Fruit fly (Drosophila melanogaster) whole organism, embryonic: Measurements from ENCODE around the gene bin.
A peak's percentile ranks its signal among the peaks of the same experiment; 100 is the strongest.

ENCODE experiments used
- Aef1 ChIP-seq: fragments of 200-800 bp; sonication (Bioruptor generic); IDR thresholded peaks from 3 replicates; pipeline ENCODE4 v1.3.6; 2022; ENCODE audit warnings: missing biosample characterization, missing genetic modification characterization
- CG10979 ChIP-seq: fragments of 200-800 bp; sonication (Bioruptor generic); optimal IDR thresholded peaks from 2 replicates; lab custom pipeline; 2018; ENCODE audit warnings: missing biosample characterization, mild to moderate bottlenecking, missing genetic modification characterization, moderate library complexity
- CG13424 ChIP-seq: fragments of 200-800 bp; sonication (Bioruptor generic); optimal IDR thresholded peaks from 2 replicates; lab custom pipeline; 2019; ENCODE audit warnings: missing biosample characterization, mild to moderate bottlenecking, missing genetic modification characterization, moderate library complexity
- CG13894 ChIP-seq: fragments of 200-800 bp; sonication (Bioruptor generic); optimal IDR thresholded peaks from 3 replicates; lab custom pipeline; 2018; ENCODE audit warnings: missing biosample characterization, mild to moderate bottlenecking, missing genetic modification characterization, moderate library complexity
- CG14014 ChIP-seq: fragments of 200-800 bp; sonication (Bioruptor generic); IDR thresholded peaks from 2 replicates; pipeline ENCODE4 v1.3.6; 2022; ENCODE audit warnings: missing biosample characterization, missing genetic modification characterization
- CG14965 ChIP-seq: fragments of 200-800 bp; sonication (Bioruptor generic); optimal IDR thresholded peaks from 2 replicates; lab custom pipeline; 2016; ENCODE audit warnings: missing biosample characterization, missing genetic modification characterization, borderline replicate concordance
- CG17186 ChIP-seq: fragments of 200-800 bp; sonication (Bioruptor generic); optimal IDR thresholded peaks from 3 replicates; lab custom pipeline; 2017; ENCODE audit warnings: missing biosample characterization, missing genetic modification reagents, missing genetic modification characterization
- CG17568 ChIP-seq: fragments of 200-800 bp; sonication (Bioruptor generic); optimal IDR thresholded peaks from 2 replicates; lab custom pipeline; 2018; ENCODE audit warnings: missing biosample characterization, mild to moderate bottlenecking, missing genetic modification characterization, moderate library complexity
- CG17802 ChIP-seq: fragments of 200-800 bp; sonication (Bioruptor generic); optimal IDR thresholded peaks from 2 replicates; lab custom pipeline; 2018; ENCODE audit warnings: missing biosample characterization, mild to moderate bottlenecking, missing genetic modification characterization, moderate library complexity
- CG1792 ChIP-seq: fragments of 200-800 bp; sonication (Bioruptor generic); optimal IDR thresholded peaks from 2 replicates; lab custom pipeline; 2016; ENCODE audit warnings: missing biosample characterization, missing genetic modification characterization
- CG18262 ChIP-seq: fragments of 200-800 bp; optimal IDR thresholded peaks from 3 replicates; lab custom pipeline; 2019; ENCODE audit warnings: missing biosample characterization, mild to moderate bottlenecking, missing genetic modification characterization, moderate library complexity
- CG2678 ChIP-seq: fragments of 200-800 bp; sonication (Bioruptor generic); optimal IDR thresholded peaks from 3 replicates; lab custom pipeline; 2019; ENCODE audit warnings: missing biosample characterization, mild to moderate bottlenecking, missing genetic modification characterization, moderate library complexity
- CG2712 ChIP-seq: fragments of 200-800 bp; optimal IDR thresholded peaks from 3 replicates; lab custom pipeline; 2019; ENCODE audit warnings: missing biosample characterization, mild to moderate bottlenecking, missing genetic modification characterization, moderate library complexity
- CG31441 ChIP-seq: fragments of 200-800 bp; sonication (Bioruptor generic); IDR thresholded peaks from 2 replicates; pipeline ENCODE4 v1.3.6; 2022; ENCODE audit warnings: missing biosample characterization, missing genetic modification characterization
- CG3163 ChIP-seq: fragments of 200-800 bp; sonication (Bioruptor generic); optimal IDR thresholded peaks from 3 replicates; lab custom pipeline; 2016; ENCODE audit warnings: missing biosample characterization, missing genetic modification characterization
- CG34422 ChIP-seq: fragments of 200-800 bp; sonication (Bioruptor generic); IDR thresholded peaks from 3 replicates; pipeline ENCODE4 v1.3.6; 2022; ENCODE audit warnings: missing biosample characterization, missing genetic modification characterization
- CG4707 ChIP-seq: fragments of 200-800 bp; sonication (Bioruptor generic); optimal IDR thresholded peaks from 2 replicates; lab custom pipeline; 2018; ENCODE audit warnings: missing biosample characterization, mild to moderate bottlenecking, missing genetic modification characterization, moderate library complexity
- CG5953 ChIP-seq: fragments of 200-800 bp; sonication (Bioruptor generic); IDR thresholded peaks from 2 replicates; pipeline ENCODE4 v1.3.6; 2022; ENCODE audit warnings: missing biosample characterization, missing genetic modification characterization
- CG6689 ChIP-seq: fragments of 200-800 bp; sonication (Bioruptor generic); IDR thresholded peaks from 2 replicates; pipeline ENCODE4 v1.3.6; 2022; ENCODE audit warnings: missing biosample characterization, missing genetic modification characterization
- CG7357 ChIP-seq: fragments of 200-800 bp; sonication (Bioruptor generic); IDR thresholded peaks from 3 replicates; pipeline ENCODE4 v1.3.6; 2022; ENCODE audit warnings: missing biosample characterization, missing genetic modification characterization
- CG8924 ChIP-seq: fragments of 200-800 bp; optimal IDR thresholded peaks from 3 replicates; lab custom pipeline; 2019; ENCODE audit warnings: missing biosample characterization, mild to moderate bottlenecking, missing genetic modification characterization, moderate library complexity
- CG9727 ChIP-seq: fragments of 200-800 bp; sonication (Bioruptor generic); optimal IDR thresholded peaks from 3 replicates; lab custom pipeline; 2017; ENCODE audit warnings: missing biosample characterization, mild to moderate bottlenecking, missing genetic modification characterization
- CG9876 ChIP-seq: fragments of 200-800 bp; sonication (Bioruptor generic); optimal IDR thresholded peaks from 2 replicates; lab custom pipeline; 2016; ENCODE audit warnings: missing biosample characterization, missing genetic modification characterization
- Chrac-16 ChIP-seq: fragments of 200-800 bp; sonication (Bioruptor generic); optimal IDR thresholded peaks from 3 replicates; lab custom pipeline; 2016; ENCODE audit warnings: missing biosample characterization, missing genetic modification characterization
- CoRest ChIP-seq: fragments of 200-800 bp; sonication (Bioruptor generic); optimal IDR thresholded peaks from 3 replicates; lab custom pipeline; 2018; ENCODE audit warnings: missing biosample characterization, mild to moderate bottlenecking, missing genetic modification characterization, moderate library complexity
- Dref ChIP-seq: fragments of 200-800 bp; sonication (Bioruptor generic); IDR thresholded peaks from 2 replicates; pipeline ENCODE4 v1.3.6; 2022; ENCODE audit warnings: missing biosample characterization, missing genetic modification characterization
- Elba2 ChIP-seq: fragments of 200-800 bp; sonication (Bioruptor generic); optimal IDR thresholded peaks from 3 replicates; lab custom pipeline; 2016; ENCODE audit warnings: missing biosample characterization, missing genetic modification characterization
- Gsc ChIP-seq: fragments of 200-800 bp; sonication (Bioruptor generic); IDR thresholded peaks from 2 replicates; pipeline ENCODE4 v1.3.6; 2022; ENCODE audit warnings: missing biosample characterization, missing genetic modification characterization
- HLH54F ChIP-seq: fragments of 200-800 bp; sonication (Bioruptor generic); optimal IDR thresholded peaks from 3 replicates; lab custom pipeline; 2016; ENCODE audit warnings: missing biosample characterization, missing genetic modification characterization
- Lhr ChIP-seq: fragments of 200-800 bp; sonication (Bioruptor generic); optimal IDR thresholded peaks from 3 replicates; lab custom pipeline; 2017; ENCODE audit warnings: mild to moderate bottlenecking, missing biosample characterization, missing genetic modification reagents, missing genetic modification characterization
- Meics ChIP-seq: fragments of 200-800 bp; sonication (Bioruptor generic); optimal IDR thresholded peaks from 2 replicates; lab custom pipeline; 2017; ENCODE audit warnings: missing biosample characterization, mild to moderate bottlenecking, missing genetic modification characterization
- Pdp1 ChIP-seq, 2 experiments: fragments of 200-800 bp; sonication (Bioruptor generic); optimal IDR thresholded peaks; 3 replicates each; lab custom pipeline; 2016; ENCODE audit warnings: missing biosample characterization in 2 of 2, missing genetic modification characterization in 2 of 2, mild to moderate bottlenecking in 1 of 2, moderate library complexity in 1 of 2
- Six4 ChIP-seq: fragments of 200-800 bp; sonication (Bioruptor generic); optimal IDR thresholded peaks from 2 replicates; lab custom pipeline; 2016; ENCODE audit warnings: missing biosample characterization, missing genetic modification characterization
- Spps ChIP-seq: fragments of 200-800 bp; sonication (Bioruptor generic); optimal IDR thresholded peaks from 2 replicates; lab custom pipeline; 2018; ENCODE audit warnings: missing biosample characterization, mild to moderate bottlenecking, missing genetic modification characterization
- al ChIP-seq: fragments of 200-800 bp; sonication (Bioruptor generic); IDR thresholded peaks from 2 replicates; pipeline ENCODE4 v1.3.6; 2022; ENCODE audit warnings: missing biosample characterization, missing genetic modification characterization
- aop ChIP-seq: fragments of 200-800 bp; sonication (Bioruptor generic); IDR thresholded peaks from 2 replicates; pipeline ENCODE4 v1.3.6; 2022; ENCODE audit warnings: missing biosample characterization, missing genetic modification characterization
- ash1 ChIP-seq: fragments of 200-800 bp; sonication (Bioruptor generic); optimal IDR thresholded peaks from 2 replicates; lab custom pipeline; 2018; ENCODE audit warnings: missing biosample characterization, mild to moderate bottlenecking, missing genetic modification characterization
- br ChIP-seq: fragments of >200 bp; optimal IDR thresholded peaks from 2 replicates; lab custom pipeline; 2017
- btn ChIP-seq: fragments of 200-800 bp; sonication (Bioruptor generic); optimal IDR thresholded peaks from 2 replicates; lab custom pipeline; 2016; ENCODE audit warnings: missing biosample characterization, missing genetic modification characterization
- corto ChIP-seq: fragments of 200-800 bp; sonication (Bioruptor generic); optimal IDR thresholded peaks from 2 replicates; lab custom pipeline; 2016; ENCODE audit warnings: missing biosample characterization, mild to moderate bottlenecking, missing genetic modification characterization, moderate library complexity
- crc ChIP-seq: fragments of 200-800 bp; sonication (Bioruptor generic); optimal IDR thresholded peaks from 2 replicates; lab custom pipeline; 2016; ENCODE audit warnings: missing biosample characterization, missing genetic modification characterization
- croc ChIP-seq: fragments of 200-800 bp; sonication (Bioruptor generic); conservative IDR thresholded peaks from 3 replicates; pipeline ENCODE4 v1.3.6; 2022; ENCODE audit warnings: missing biosample characterization, missing genetic modification characterization
- dpn ChIP-seq, 2 experiments: fragments of 200-800 bp; sonication (Bioruptor generic); optimal IDR thresholded peaks; 3 replicates each; lab custom pipeline; 2016; ENCODE audit warnings: missing biosample characterization in 2 of 2, missing genetic modification characterization in 2 of 2
- ems ChIP-seq: fragments of 200-800 bp; sonication (Bioruptor generic); optimal IDR thresholded peaks from 3 replicates; lab custom pipeline; 2016; ENCODE audit warnings: missing biosample characterization, missing genetic modification characterization
- jigr1 ChIP-seq: fragments of 200-800 bp; sonication (Bioruptor generic); IDR thresholded peaks from 3 replicates; pipeline ENCODE4 v1.3.6; 2022; ENCODE audit warnings: missing biosample characterization, missing genetic modification characterization
- ken ChIP-seq: fragments of 200-800 bp; sonication (Bioruptor generic); IDR thresholded peaks from 3 replicates; pipeline ENCODE4 v1.3.6; 2022; ENCODE audit warnings: missing biosample characterization, missing genetic modification characterization
- lab ChIP-seq: fragments of 200-800 bp; sonication (Bioruptor generic); optimal IDR thresholded peaks from 3 replicates; lab custom pipeline; 2017; ENCODE audit warnings: missing biosample characterization, missing genetic modification characterization, mild to moderate bottlenecking, moderate library complexity, missing genetic modification reagents
- mirr ChIP-seq: fragments of 200-800 bp; sonication (Bioruptor generic); optimal IDR thresholded peaks from 3 replicates; lab custom pipeline; 2018; ENCODE audit warnings: missing biosample characterization, mild to moderate bottlenecking, missing genetic modification characterization
- rib ChIP-seq: fragments of 200-800 bp; sonication (Bioruptor generic); IDR thresholded peaks from 2 replicates; pipeline ENCODE4 v1.3.6; 2022; ENCODE audit warnings: missing biosample characterization, missing genetic modification characterization
- sens-2 ChIP-seq: fragments of 200-800 bp; sonication (Bioruptor generic); IDR thresholded peaks from 2 replicates; pipeline ENCODE4 v1.3.6; 2022; ENCODE audit warnings: missing biosample characterization, missing genetic modification characterization
- slbo ChIP-seq: fragments of 200-800 bp; sonication (Bioruptor generic); IDR thresholded peaks from 2 replicates; pipeline ENCODE4 v1.3.6; 2022; ENCODE audit warnings: missing biosample characterization, missing genetic modification characterization
- tin ChIP-seq: fragments of 200-800 bp; sonication (Bioruptor generic); optimal IDR thresholded peaks from 3 replicates; lab custom pipeline; 2016; ENCODE audit warnings: missing biosample characterization, missing genetic modification characterization
- unpg ChIP-seq: fragments of 200-800 bp; sonication (Bioruptor generic); optimal IDR thresholded peaks from 3 replicates; lab custom pipeline; 2018; ENCODE audit warnings: missing biosample characterization, mild to moderate bottlenecking, missing genetic modification characterization, moderate library complexity

The bin gene

DNA sequence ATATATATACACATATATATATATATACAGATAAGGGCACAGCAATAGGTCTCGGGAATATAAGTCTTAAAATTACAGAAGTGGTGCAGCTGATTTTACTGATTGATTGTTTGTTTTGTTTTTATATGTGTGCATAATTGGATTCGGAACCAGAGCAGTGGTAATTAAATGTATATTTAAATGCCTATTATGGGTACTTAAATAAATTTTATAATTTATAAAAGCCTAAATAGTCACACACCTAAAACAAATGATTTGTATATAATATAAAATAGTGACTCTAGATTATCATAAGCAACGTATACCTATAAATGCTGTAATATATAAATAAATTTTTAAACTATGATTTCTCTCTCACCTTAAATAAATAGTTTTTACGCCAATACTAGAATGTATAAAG, 19.0 kb downstream of the bin start (continued):
- TF ChIP-seq crc (no peak), lab (GFP tag; lab: Kevin White, UChicago) (peak; percentile 17), Chrac-16 (GFP tag; lab: Kevin White, UChicago) (no peak), Meics (GFP tag; lab: Kevin White, UChicago) (peak; percentile 5), CG34422 (GFP tag; lab: Robert Waterston, UW) (no peak), CG5953 (GFP tag; lab: Robert Waterston, UW) (no peak), unpg (no peak), CG31441 (GFP tag; lab: Robert Waterston, UW) (peak; percentile 59; the same call in 1 of the 2 replicates), CG2712 (tag; lab: Kevin White, UChicago) (peak; percentile 22), ems (GFP tag; lab: Kevin White, UChicago) (no peak), CG14014 (GFP tag; lab: Robert Waterston, UW) (no peak), CG18262 (tag; lab: Kevin White, UChicago) (peak; percentile 68), CG7357 (GFP tag; lab: Robert Waterston, UW) (no peak), slbo (GFP tag; lab: Robert Waterston, UW) (no peak), ash1 (GFP tag; lab: Kevin White, UChicago) (no peak), CG2678 (tag; lab: Kevin White, UChicago) (peak; percentile 52), corto (no peak), Lhr (no peak), CG13424 (tag; lab: Kevin White, UChicago) (no peak), Aef1 (no peak), Pdp1 (GFP tag; optimal IDR thresholded peaks at IDR 0.05; lab: Kevin White, UChicago) (no peak), CG9876 (no peak), CG17568 (GFP tag; lab: Kevin White, UChicago) (no peak), CG1792 (GFP tag; lab: Kevin White, UChicago) (no peak), Six4 (GFP tag; lab: Kevin White, UChicago) (no peak), br (lab: Kevin White, UChicago) (no peak), CG13894 (tag; lab: Kevin White, UChicago) (no peak), al (no peak), aop (GFP tag; lab: Robert Waterston, UW) (no peak), Elba2 (GFP tag; lab: Kevin White, UChicago) (no peak), Gsc (GFP tag; lab: Robert Waterston, UW) (no peak), Dref (no peak), mirr (GFP tag; lab: Kevin White, UChicago) (no peak), dpn (GFP tag; optimal IDR thresholded peaks at IDR 0.05; lab: Kevin White, UChicago) (no peak), Spps (no peak), jigr1 (GFP tag; lab: Robert Waterston, UW) (no peak), sens-2 (GFP tag; lab: Robert Waterston, UW) (no peak), HLH54F (GFP tag; lab: Kevin White, UChicago) (no peak), CG17186 (GFP tag; lab: Kevin White, UChicago) (no peak), ken (GFP tag; lab: Robert Waterston, UW) (no peak), CG8924 (tag; lab: Kevin White, UChicago) (peak; percentile 22), CG17802 (tag; lab: Kevin White, UChicago) (no peak), CoRest (tag; lab: Kevin White, UChicago) (peak; percentile 21), rib (GFP tag; lab: Robert Waterston, UW) (no peak), CG10979 (tag; lab: Kevin White, UChicago) (peak; percentile 21), CG3163 (no peak), CG14965 (GFP tag; lab: Kevin White, UChicago) (no peak), tin (GFP tag; lab: Kevin White, UChicago) (no peak), croc (GFP tag; lab: Robert Waterston, UW) (no peak), CG6689 (GFP tag; lab: Robert Waterston, UW) (no peak), CG9727 (GFP tag; lab: Kevin White, UChicago) (no peak), btn (GFP tag; lab: Kevin White, UChicago) (no peak), CG4707 (GFP tag; lab: Kevin White, UChicago) (no peak)
